Worm (Caenorhabditis elegans): Measurements from ENCODE around the gene ifd-1.

ifd-1 gene

ce11 chrX:8846447-8847237 lies 22.4 kb upstream of the ifd-1 start, which contains the start of gene C28G1.10:
C28G1.10 (plus strand) TSS chrX:8847122.
- TF ChIP-seq egl-5 (tag; optimal IDR thresholded peaks at IDR 0.05) (no peak), pha-4 (tag; optimal IDR thresholded peaks at IDR 0.05) (peak; percentile 6), nhr-25 (tag; optimal IDR thresholded peaks at IDR 0.05) (peak; percentile 46), elt-2 (tag; optimal IDR thresholded peaks at IDR 0.05) (peak; percentile 85), pqm-1 (tag; optimal IDR thresholded peaks at IDR 0.05) (peak; percentile 84), nhr-43 (tag; optimal IDR thresholded peaks at IDR 0.05; ENCODE audit: poor library complexity, severe bottlenecking) (peak; percentile 73)

DNA sequence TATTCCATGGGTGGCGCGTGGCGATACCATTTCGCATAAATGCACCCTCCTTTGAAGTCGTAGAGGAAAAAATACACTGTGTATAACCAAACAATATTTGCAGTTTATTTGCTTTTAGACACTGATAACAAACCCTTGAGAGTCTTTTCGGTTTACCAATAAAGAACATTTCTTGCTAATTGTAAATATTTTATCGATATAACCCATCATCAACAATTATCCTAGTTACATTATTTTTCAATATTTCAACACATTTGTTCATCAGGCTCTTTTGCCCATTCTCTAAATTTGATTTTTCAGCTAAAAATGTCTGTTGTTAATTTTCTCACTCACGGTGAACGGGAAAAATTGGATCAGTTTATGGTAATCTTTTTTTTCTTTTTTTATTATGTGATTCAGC lies 19.7 kb upstream of the ifd-1 start, which contains the start of gene ubc-23:
Gene ubc-23 (plus strand): TSS at position 301 of the 400 bp plus-strand sequence.
- TF ChIP-seq nhr-77 (tag; optimal IDR thresholded peaks at IDR 0.05) (no peak), pha-4 (tag; optimal IDR thresholded peaks at IDR 0.05) (peak; percentile 1), nhr-28 (tag; optimal IDR thresholded peaks at IDR 0.05) (no peak), nhr-237 (tag; optimal IDR thresholded peaks at IDR 0.05) (no peak), nhr-11 (tag; optimal IDR thresholded peaks at IDR 0.05) (no peak), elt-3 (tag; optimal IDR thresholded peaks at IDR 0.05) (no peak), lin-39 (tag; optimal IDR thresholded peaks at IDR 0.05) (no peak), mdl-1 (tag; optimal IDR thresholded peaks at IDR 0.05) (no peak), unc-62 (GFP tag; optimal IDR thresholded peaks at IDR 0.05) (no peak)

DNA sequence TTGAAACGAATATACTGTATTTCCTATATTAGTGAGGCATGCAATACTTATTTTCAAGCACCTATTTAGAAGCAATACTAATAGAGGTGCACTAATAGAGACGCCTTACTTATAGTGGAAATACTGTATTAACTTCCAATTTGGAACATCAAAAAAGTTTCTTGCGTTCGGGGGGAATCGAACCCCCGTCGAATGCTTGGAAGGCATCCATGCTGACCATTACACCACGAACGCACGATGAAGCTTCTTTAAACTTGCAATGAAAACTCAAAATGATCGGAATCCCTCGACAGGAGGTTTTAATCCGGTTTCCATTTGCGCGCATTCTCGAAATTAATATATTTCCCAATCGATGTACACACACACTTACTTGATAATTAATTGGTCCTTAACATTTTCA lies 13.9 kb upstream of the ifd-1 start:
- TF ChIP-seq nhr-76 (tag; optimal IDR thresholded peaks at IDR 0.05), result no peak
- TF ChIP-seq nfya-1 (tag; optimal IDR thresholded peaks at IDR 0.05; ENCODE audit: insufficient read depth), result peak; percentile 6
- peak; percentile 18 for TF ChIP-seq nhr-43 (tag; optimal IDR thresholded peaks at IDR 0.05; ENCODE audit: poor library complexity, severe bottlenecking)
- TF ChIP-seq ztf-11 (tag; optimal IDR thresholded peaks at IDR 0.05), result no peak
- no peak for TF ChIP-seq daf-12 (tag; optimal IDR thresholded peaks at IDR 0.05)
- TF ChIP-seq ceh-16 (tag; optimal IDR thresholded peaks at IDR 0.05), result no peak

ce11 chrX:8835887-8836348 lies 11.7 kb upstream of the ifd-1 start, which contains the start of gene C28G1.2:
C28G1.2 (plus strand) TSS chrX:8836016.
- TF ChIP-seq lsy-12 (tag; optimal IDR thresholded peaks at IDR 0.05), result peak; percentile 94
- no peak for TF ChIP-seq nhr-12 (tag; optimal IDR thresholded peaks at IDR 0.05)
- no peak for TF ChIP-seq ceh-9 (tag; optimal IDR thresholded peaks at IDR 0.05)
- TF ChIP-seq elt-1 (tag; optimal IDR thresholded peaks at IDR 0.05), result peak; percentile 33
- no peak for TF ChIP-seq mml-1 (tag; optimal IDR thresholded peaks at IDR 0.05)
- TF ChIP-seq elt-2 (tag; optimal IDR thresholded peaks at IDR 0.05), result peak; percentile 40
- no peak for TF ChIP-seq fkh-10 (GFP tag; optimal IDR thresholded peaks at IDR 0.05)
- TF ChIP-seq nhr-25 (tag; optimal IDR thresholded peaks at IDR 0.05), result peak; percentile 82
- TF ChIP-seq lin-39 (tag; optimal IDR thresholded peaks at IDR 0.05), result peak; percentile 87
- peak; percentile 93 for TF ChIP-seq jun-1 (tag; optimal IDR thresholded peaks at IDR 0.05)
- TF ChIP-seq sea-2 (GFP tag; optimal IDR thresholded peaks at IDR 0.05), result peak; percentile 87
- peak; percentile 78 for TF ChIP-seq R02D3.7 (tag; optimal IDR thresholded peaks at IDR 0.05)
- no peak for TF ChIP-seq fos-1 (tag; optimal IDR thresholded peaks at IDR 0.05)
- peak; percentile 95 for TF ChIP-seq nhr-43 (tag; optimal IDR thresholded peaks at IDR 0.05; ENCODE audit: poor library complexity, severe bottlenecking)
- peak; percentile 22 for TF ChIP-seq ceh-16 (tag; optimal IDR thresholded peaks at IDR 0.05)
- peak in 1 of 3 experiments; percentile 69 for TF ChIP-seq elt-3 (tag; optimal IDR thresholded peaks at IDR 0.05)
- peak; percentile 68 for TF ChIP-seq snpc-4 (tag; optimal IDR thresholded peaks at IDR 0.05)
- TF ChIP-seq fkh-2 (tag; optimal IDR thresholded peaks at IDR 0.05), result no peak
- peak; percentile 53 for TF ChIP-seq zag-1 (tag; optimal IDR thresholded peaks at IDR 0.05)
- TF ChIP-seq pha-4 (tag; optimal IDR thresholded peaks at IDR 0.05), result peak; percentile 89
- no peak for TF ChIP-seq unc-39 (tag; optimal IDR thresholded peaks at IDR 0.05)
- TF ChIP-seq tbx-2 (tag; optimal IDR thresholded peaks at IDR 0.05), result peak; percentile 94
- no peak for TF ChIP-seq nhr-237 (tag; optimal IDR thresholded peaks at IDR 0.05)
- no peak for TF ChIP-seq aly-2 (tag; optimal IDR thresholded peaks at IDR 0.05)
- no peak for TF ChIP-seq eor-1 (tag; optimal IDR thresholded peaks at IDR 0.05)
- TF ChIP-seq ztf-11 (tag; optimal IDR thresholded peaks at IDR 0.05), result no peak
- peak; percentile 83 for TF ChIP-seq ceh-82 (tag; optimal IDR thresholded peaks at IDR 0.05)
- no peak for TF ChIP-seq nhr-67 (tag; optimal IDR thresholded peaks at IDR 0.05)
- peak; percentile 77 for TF ChIP-seq egl-5 (tag; optimal IDR thresholded peaks at IDR 0.05)
- TF ChIP-seq ZK546.5 (tag; optimal IDR thresholded peaks at IDR 0.05), result no peak
- peak; percentile 67 for TF ChIP-seq mdl-1 (tag; optimal IDR thresholded peaks at IDR 0.05)
- TF ChIP-seq ama-1 (optimal IDR thresholded peaks at IDR 0.05), result no peak
- peak; percentile 88 for TF ChIP-seq egl-27 (tag; optimal IDR thresholded peaks at IDR 0.05)
- peak; percentile 94 for TF ChIP-seq nhr-23 (tag; optimal IDR thresholded peaks at IDR 0.05)
- TF ChIP-seq nfya-1 (tag; optimal IDR thresholded peaks at IDR 0.05; ENCODE audit: insufficient read depth), result peak; percentile 80
- TF ChIP-seq lin-15B (tag; optimal IDR thresholded peaks at IDR 0.05), result peak; percentile 76
- TF ChIP-seq daf-12 (tag; optimal IDR thresholded peaks at IDR 0.05), result no peak
- peak; percentile 5 for TF ChIP-seq ztf-4 (tag; optimal IDR thresholded peaks at IDR 0.05)
- TF ChIP-seq nhr-11 (tag; optimal IDR thresholded peaks at IDR 0.05), result peak; percentile 68
